Worm (Caenorhabditis elegans): Measurements from ENCODE around the gene klp-3.

- TF ChIP-seq ama-1 (optimal IDR thresholded peaks at IDR 0.05) (no peak), flt-1 (GFP tag; IDR thresholded peaks at IDR 0.05) (no peak), scrt-1 (GFP tag; IDR thresholded peaks at IDR 0.05) (no peak)
Measured at ce11 chrII:7836613-7837226, 5.4 kb upstream of the klp-3 start.

All from whole organism, early embryonic.